Fruit fly (Drosophila melanogaster) whole organism, embryonic: ENCODE results near the gene dob.
A peak's percentile ranks its signal among the peaks of the same experiment; 100 is the strongest.

Experiments
- Bdp1 ChIP-seq: fragments of 200-800 bp; sonication (Bioruptor generic); optimal IDR thresholded peaks from 3 replicates; lab custom pipeline; 2016; ENCODE audit warnings: missing biosample characterization, missing genetic modification characterization
- Blimp-1 ChIP-seq: fragments of 200-800 bp; sonication (Bioruptor generic); optimal IDR thresholded peaks from 3 replicates; lab custom pipeline; 2018; ENCODE audit warnings: missing biosample characterization, missing genetic modification characterization, mild to moderate bottlenecking, moderate library complexity, missing genetic modification reagents
- CG10147 ChIP-seq: fragments of 200-800 bp; sonication (Bioruptor generic); optimal IDR thresholded peaks from 2 replicates; lab custom pipeline; 2019; ENCODE audit warnings: missing biosample characterization, mild to moderate bottlenecking, missing genetic modification characterization, moderate library complexity
- CG10267 ChIP-seq: fragments of 200-800 bp; sonication (Bioruptor generic); optimal IDR thresholded peaks from 2 replicates; lab custom pipeline; 2018; ENCODE audit warnings: missing biosample characterization, mild to moderate bottlenecking, missing genetic modification characterization, moderate library complexity
- CG12104 ChIP-seq: fragments of 200-800 bp; sonication (Bioruptor generic); optimal IDR thresholded peaks from 3 replicates; lab custom pipeline; 2016; ENCODE audit warnings: missing biosample characterization, missing genetic modification characterization
- CG13775 ChIP-seq: fragments of 200-800 bp; sonication (Bioruptor generic); optimal IDR thresholded peaks from 3 replicates; lab custom pipeline; 2017; ENCODE audit warnings: missing biosample characterization, mild to moderate bottlenecking, missing genetic modification characterization
- CG15011 ChIP-seq: fragments of 200-800 bp; sonication (Bioruptor generic); optimal IDR thresholded peaks from 3 replicates; lab custom pipeline; 2018; ENCODE audit warnings: missing biosample characterization, mild to moderate bottlenecking, missing genetic modification characterization
- CG1529 ChIP-seq: fragments of 200-800 bp; sonication (Bioruptor generic); optimal IDR thresholded peaks from 3 replicates; lab custom pipeline; 2018; ENCODE audit warnings: missing biosample characterization, missing genetic modification characterization
- CG1602 ChIP-seq: fragments of 200-800 bp; sonication (Bioruptor generic); optimal IDR thresholded peaks from 3 replicates; lab custom pipeline; 2016; ENCODE audit warnings: missing biosample characterization, missing genetic modification characterization
- CG18476 ChIP-seq: fragments of 200-800 bp; sonication (Bioruptor generic); optimal IDR thresholded peaks from 2 replicates; lab custom pipeline; 2016; ENCODE audit warnings: missing biosample characterization, mild to moderate bottlenecking, missing genetic modification characterization
- CG18599 ChIP-seq: fragments of 200-800 bp; sonication (Bioruptor generic); optimal IDR thresholded peaks from 3 replicates; lab custom pipeline; 2017; ENCODE audit warnings: missing biosample characterization, missing genetic modification characterization, mild to moderate bottlenecking, moderate library complexity, missing genetic modification reagents
- CG2199 ChIP-seq: fragments of 200-800 bp; sonication (Bioruptor generic); IDR thresholded peaks from 3 replicates; pipeline ENCODE4 v1.3.6; 2022; ENCODE audit warnings: missing biosample characterization, missing genetic modification characterization
- CG30431 ChIP-seq: fragments of 200-800 bp; sonication (Bioruptor generic); optimal IDR thresholded peaks from 2 replicates; lab custom pipeline; 2017; ENCODE audit warnings: missing biosample characterization, missing genetic modification characterization
- CG3065 ChIP-seq: fragments of 200-800 bp; sonication (Bioruptor generic); optimal IDR thresholded peaks from 2 replicates; lab custom pipeline; 2016; ENCODE audit warnings: missing biosample characterization, missing genetic modification characterization
- CG31365 ChIP-seq: fragments of 200-800 bp; sonication (Bioruptor generic); optimal IDR thresholded peaks from 2 replicates; lab custom pipeline; 2018; ENCODE audit warnings: missing biosample characterization, mild to moderate bottlenecking, missing genetic modification characterization
- CG31441 ChIP-seq: fragments of 200-800 bp; sonication (Bioruptor generic); IDR thresholded peaks from 2 replicates; pipeline ENCODE4 v1.3.6; 2022; ENCODE audit warnings: missing biosample characterization, missing genetic modification characterization
- CG3847 ChIP-seq: fragments of 200-800 bp; sonication (Bioruptor generic); IDR thresholded peaks from 2 replicates; pipeline ENCODE4 v1.3.6; 2022; ENCODE audit warnings: missing biosample characterization, missing genetic modification characterization
- CG4424 ChIP-seq: fragments of 200-800 bp; sonication (Bioruptor generic); optimal IDR thresholded peaks from 3 replicates; lab custom pipeline; 2016; ENCODE audit warnings: missing biosample characterization, missing genetic modification characterization
- CG6689 ChIP-seq: fragments of 200-800 bp; sonication (Bioruptor generic); IDR thresholded peaks from 2 replicates; pipeline ENCODE4 v1.3.6; 2022; ENCODE audit warnings: missing biosample characterization, missing genetic modification characterization
- CG6765 ChIP-seq: fragments of 200-800 bp; sonication (Bioruptor generic); optimal IDR thresholded peaks from 3 replicates; lab custom pipeline; 2017; ENCODE audit warnings: missing biosample characterization, mild to moderate bottlenecking, missing genetic modification characterization
- CG7271 ChIP-seq: fragments of 200-800 bp; sonication (Bioruptor generic); optimal IDR thresholded peaks from 2 replicates; lab custom pipeline; 2018; ENCODE audit warnings: missing biosample characterization, mild to moderate bottlenecking, missing genetic modification characterization, moderate library complexity
- Camta ChIP-seq: fragments of 200-800 bp; sonication (Bioruptor generic); optimal IDR thresholded peaks from 2 replicates; lab custom pipeline; 2016; ENCODE audit warnings: missing biosample characterization, missing genetic modification characterization
- D19A ChIP-seq: fragments of 200-800 bp; optimal IDR thresholded peaks from 3 replicates; lab custom pipeline; 2019; ENCODE audit warnings: missing biosample characterization, mild to moderate bottlenecking, missing genetic modification characterization, moderate library complexity
- Dbx ChIP-seq: fragments of 200-800 bp; sonication (Bioruptor generic); IDR thresholded peaks from 3 replicates; pipeline ENCODE4 v1.3.6; 2022; ENCODE audit warnings: missing biosample characterization, missing genetic modification characterization
- Drgx ChIP-seq: fragments of 200-800 bp; sonication (Bioruptor generic); IDR thresholded peaks from 2 replicates; pipeline ENCODE4 v1.3.6; 2022; ENCODE audit warnings: missing biosample characterization, missing genetic modification characterization
- Fer1 ChIP-seq: fragments of 200-800 bp; sonication (Bioruptor generic); optimal IDR thresholded peaks from 2 replicates; lab custom pipeline; 2017; ENCODE audit warnings: missing biosample characterization, mild to moderate bottlenecking, missing genetic modification characterization
- H15 ChIP-seq: fragments of 200-800 bp; sonication (Bioruptor generic); IDR thresholded peaks from 3 replicates; pipeline ENCODE4 v1.3.6; 2022; ENCODE audit warnings: missing biosample characterization, missing genetic modification characterization
- H2.0 ChIP-seq: fragments of 200-800 bp; sonication (Bioruptor generic); IDR thresholded peaks from 2 replicates; pipeline ENCODE4 v1.3.6; 2022; ENCODE audit warnings: missing biosample characterization, missing genetic modification characterization
- Nf-YC ChIP-seq: fragments of 200-800 bp; optimal IDR thresholded peaks from 3 replicates; lab custom pipeline; 2019; ENCODE audit warnings: missing biosample characterization, mild to moderate bottlenecking, missing genetic modification characterization, moderate library complexity
- Oli ChIP-seq: fragments of 200-800 bp; sonication (Bioruptor generic); optimal IDR thresholded peaks from 2 replicates; lab custom pipeline; 2018; ENCODE audit warnings: missing biosample characterization, mild to moderate bottlenecking, missing genetic modification characterization, moderate library complexity
- Pdp1 ChIP-seq, 2 experiments: fragments of 200-800 bp; sonication (Bioruptor generic); optimal IDR thresholded peaks; 3 replicates each; lab custom pipeline; 2016; ENCODE audit warnings: missing biosample characterization in 2 of 2, missing genetic modification characterization in 2 of 2, mild to moderate bottlenecking in 1 of 2, moderate library complexity in 1 of 2
- Scr ChIP-seq: fragments of 200-800 bp; sonication (Bioruptor generic); IDR thresholded peaks from 2 replicates; pipeline ENCODE4 v1.3.6; 2022; ENCODE audit warnings: missing biosample characterization, missing genetic modification characterization; ENCODE audit not compliant: partially characterized antibody
- Side ChIP-seq: fragments of 200-800 bp; sonication (Bioruptor generic); optimal IDR thresholded peaks from 2 replicates; lab custom pipeline; 2016; ENCODE audit warnings: missing biosample characterization, missing genetic modification characterization
- Sox100B ChIP-seq: fragments of 200-800 bp; sonication (Bioruptor generic); optimal IDR thresholded peaks from 3 replicates; lab custom pipeline; 2018; ENCODE audit warnings: missing biosample characterization, mild to moderate bottlenecking, missing genetic modification characterization
- bigmax ChIP-seq: fragments of 200-800 bp; sonication (Bioruptor generic); optimal IDR thresholded peaks from 2 replicates; lab custom pipeline; 2018; ENCODE audit warnings: missing biosample characterization, mild to moderate bottlenecking, missing genetic modification characterization
- cas ChIP-seq: fragments of 200-800 bp; sonication (Bioruptor generic); IDR thresholded peaks from 2 replicates; pipeline ENCODE4 v1.3.6; 2022; ENCODE audit warnings: missing biosample characterization, missing genetic modification characterization
- cato ChIP-seq: fragments of 200-800 bp; sonication (Bioruptor generic); optimal IDR thresholded peaks from 2 replicates; lab custom pipeline; 2016; ENCODE audit warnings: missing biosample characterization, missing genetic modification characterization, borderline replicate concordance
- dimm ChIP-seq: fragments of 200-800 bp; sonication (Bioruptor generic); IDR thresholded peaks from 2 replicates; pipeline ENCODE4 v1.3.6; 2022; ENCODE audit warnings: missing biosample characterization, missing genetic modification characterization
- ewg ChIP-seq: fragments of 200-800 bp; sonication (Bioruptor generic); optimal IDR thresholded peaks from 3 replicates; lab custom pipeline; 2017; ENCODE audit warnings: mild to moderate bottlenecking, missing biosample characterization, missing genetic modification reagents, missing genetic modification characterization
- gcm2 ChIP-seq: fragments of 200-800 bp; sonication (Bioruptor generic); optimal IDR thresholded peaks from 2 replicates; lab custom pipeline; 2016; ENCODE audit warnings: missing biosample characterization, missing genetic modification characterization
- mam ChIP-seq: fragments of 200-800 bp; sonication (Bioruptor generic); optimal IDR thresholded peaks from 3 replicates; lab custom pipeline; 2016; ENCODE audit warnings: missing biosample characterization, missing genetic modification characterization
- otp ChIP-seq: fragments of 200-800 bp; sonication (Bioruptor generic); IDR thresholded peaks from 3 replicates; pipeline ENCODE4, ENCODE4 v1.3.6; 2022; ENCODE audit warnings: missing biosample characterization, missing genetic modification characterization
- repo ChIP-seq: fragments of 200-800 bp; sonication (Bioruptor generic); optimal IDR thresholded peaks from 2 replicates; lab custom pipeline; 2016; ENCODE audit warnings: missing biosample characterization, missing genetic modification characterization
- run ChIP-seq: fragments of 200-800 bp; sonication (Bioruptor generic); optimal IDR thresholded peaks from 3 replicates; lab custom pipeline; 2018; ENCODE audit warnings: missing biosample characterization, mild to moderate bottlenecking, missing genetic modification characterization
- scrt ChIP-seq: fragments of 200-800 bp; sonication (Bioruptor generic); optimal IDR thresholded peaks from 2 replicates; lab custom pipeline; 2018; ENCODE audit warnings: missing biosample characterization, mild to moderate bottlenecking, missing genetic modification characterization, moderate library complexity
- sima ChIP-seq: fragments of 200-800 bp; sonication (Bioruptor generic); optimal IDR thresholded peaks from 2 replicates; lab custom pipeline; 2016; ENCODE audit warnings: missing biosample characterization, missing genetic modification characterization
- stwl ChIP-seq: fragments of 200-800 bp; sonication (Bioruptor generic); optimal IDR thresholded peaks from 3 replicates; lab custom pipeline; 2018; ENCODE audit warnings: missing biosample characterization, mild to moderate bottlenecking, missing genetic modification characterization, moderate library complexity
- trem ChIP-seq: fragments of 200-800 bp; optimal IDR thresholded peaks from 3 replicates; lab custom pipeline; 2019; ENCODE audit warnings: missing biosample characterization, mild to moderate bottlenecking, missing genetic modification characterization, moderate library complexity
- trh ChIP-seq: fragments of 200-800 bp; sonication (Bioruptor generic); optimal IDR thresholded peaks from 2 replicates; lab custom pipeline; 2016; ENCODE audit warnings: missing biosample characterization, missing genetic modification characterization

The dob gene

DNA sequence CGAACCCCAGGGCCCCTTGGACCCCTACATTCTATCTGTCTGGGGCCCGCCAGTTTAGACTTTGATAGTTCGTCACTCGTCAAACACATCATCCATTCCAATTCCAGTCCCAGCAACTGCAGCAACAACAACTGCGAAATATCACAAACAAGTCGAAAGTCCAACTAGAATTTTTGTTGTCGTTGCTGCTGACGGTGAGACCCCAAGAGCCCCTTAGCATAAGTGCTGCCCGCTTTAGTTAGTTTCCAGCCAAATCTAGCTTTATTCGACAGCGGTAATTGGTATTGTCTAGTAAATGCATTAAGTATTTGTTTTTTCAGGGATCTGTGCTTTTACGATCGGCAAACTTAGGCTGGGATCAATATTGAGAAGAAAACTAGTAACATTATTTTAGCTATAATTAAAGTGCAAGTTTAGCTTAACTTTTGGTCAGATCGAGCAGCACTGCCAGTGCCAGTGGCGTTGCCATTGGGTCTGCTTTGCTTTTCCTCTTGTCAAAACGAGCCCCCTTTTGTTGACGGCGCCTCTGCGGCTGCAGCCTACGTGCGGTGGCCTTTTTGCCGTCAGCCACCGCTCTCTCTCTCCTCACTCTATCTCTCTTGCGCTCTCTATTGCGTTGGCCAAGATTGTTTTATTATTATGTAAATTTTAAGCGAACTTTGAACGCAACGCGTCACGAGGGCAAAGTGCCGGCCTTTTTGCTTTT, 8.0 kb downstream of the dob start (continued):
- TF ChIP-seq CG1602 (GFP tag; lab: Kevin White, UChicago) (peak; percentile 85), dimm (GFP tag; lab: Robert Waterston, UW) (peak; percentile 66; the same call in 1 of the 2 replicates), CG3065 (GFP tag; lab: Kevin White, UChicago) (peak; percentile 73), CG18476 (GFP tag; lab: Kevin White, UChicago) (peak; percentile 77), Sox100B (GFP tag; lab: Kevin White, UChicago) (peak; percentile 84), D19A (tag; lab: Kevin White, UChicago) (peak; percentile 80), Nf-YC (tag; lab: Kevin White, UChicago) (peak; percentile 82), ewg (GFP tag; lab: Kevin White, UChicago) (peak; percentile 81), CG30431 (GFP tag; lab: Kevin White, UChicago) (peak; percentile 74), CG3847 (GFP tag; lab: Robert Waterston, UW) (peak; percentile 84), CG10147 (GFP tag; lab: Kevin White, UChicago) (peak; percentile 91), H15 (GFP tag; lab: Robert Waterston, UW) (peak; percentile 85), cas (GFP tag; lab: Robert Waterston, UW) (peak; percentile 72), CG15011 (peak; percentile 67), trem (peak; percentile 51), trh (peak; percentile 64), repo (GFP tag; lab: Kevin White, UChicago) (peak; percentile 88), mam (GFP tag; lab: Kevin White, UChicago) (peak; percentile 97), CG18599 (GFP tag; lab: Kevin White, UChicago) (peak; percentile 95), CG13775 (peak; percentile 86), CG31441 (GFP tag; lab: Robert Waterston, UW) (peak; percentile 84), scrt (peak; percentile 76), Oli (tag; lab: Kevin White, UChicago) (peak; percentile 87), run (tag; lab: Kevin White, UChicago) (peak; percentile 69), Scr (GFP tag; lab: Robert Waterston, UW) (no peak), CG6765 (GFP tag; lab: Kevin White, UChicago) (peak; percentile 78), CG31365 (peak; percentile 69), bigmax (no peak), stwl (peak; percentile 7), Side (peak; percentile 91), Drgx (GFP tag; lab: Robert Waterston, UW) (peak; percentile 87), CG10267 (tag; lab: Kevin White, UChicago) (peak; percentile 77), Blimp-1 (GFP tag; lab: Kevin White, UChicago) (peak; percentile 79), CG12104 (GFP tag; lab: Kevin White, UChicago) (peak; percentile 84), Bdp1 (peak; percentile 77), H2.0 (GFP tag; lab: Robert Waterston, UW) (peak; percentile 84), Dbx (GFP tag; lab: Robert Waterston, UW) (peak; percentile 91), sima (GFP tag; lab: Kevin White, UChicago) (peak; percentile 26), Camta (peak; percentile 91), gcm2 (peak; percentile 82), CG6689 (GFP tag; lab: Robert Waterston, UW) (peak; percentile 84), CG4424 (GFP tag; lab: Kevin White, UChicago) (peak; percentile 90), CG2199 (GFP tag; lab: Robert Waterston, UW) (no peak), otp (peak; percentile 84), Fer1 (peak; percentile 94), CG1529 (GFP tag; lab: Kevin White, UChicago) (peak; percentile 71), CG7271 (tag; lab: Kevin White, UChicago) (no peak), cato (GFP tag; lab: Kevin White, UChicago) (peak; percentile 76), Pdp1 (GFP tag; optimal IDR thresholded peaks at IDR 0.05; lab: Kevin White, UChicago) (peak; percentile 91 to 93)
